Worm (Caenorhabditis elegans) whole organism, L3 larva: Measurements from ENCODE around the gene F01D5.7.
A peak's percentile ranks its signal among the peaks of the same experiment; 100 is the strongest.

Experiments
- R02D3.7 ChIP-seq: fragments of 150-350 bp; optimal IDR thresholded peaks from 2 replicates; lab custom pipeline; 2014; ENCODE audit warnings: missing biosample characterization, missing genetic modification characterization
- ama-1 ChIP-seq: fragments of 150-350 bp; optimal IDR thresholded peaks from 2 replicates; lab custom pipeline; 2018
- ceh-9 ChIP-seq: sonication (generic microtip); optimal IDR thresholded peaks from 2 replicates; lab custom pipeline; 2018; ENCODE audit warnings: missing biosample characterization, missing genetic modification characterization
- fkh-10 ChIP-seq: sonication (generic microtip); optimal IDR thresholded peaks from 2 replicates; lab custom pipeline; 2017; ENCODE audit warnings: missing biosample characterization, missing genetic modification reagents, missing genetic modification characterization
- nfya-1 ChIP-seq: sonication (generic microtip); optimal IDR thresholded peaks from 2 replicates; lab custom pipeline; 2017; ENCODE audit warnings: missing genetic modification characterization, mild to moderate bottlenecking, missing compliant biosample characterization, antibody characterized with exemption, moderate library complexity; ENCODE audit not compliant: insufficient read depth
- nhr-11 ChIP-seq: fragments of 150-350 bp; optimal IDR thresholded peaks from 2 replicates; lab custom pipeline; 2014; ENCODE audit warnings: missing biosample characterization, missing genetic modification characterization
- nhr-237 ChIP-seq: fragments of 150-350 bp; optimal IDR thresholded peaks from 2 replicates; lab custom pipeline; 2014; ENCODE audit warnings: missing biosample characterization, missing genetic modification characterization
- nhr-25 ChIP-seq: sonication (generic microtip); optimal IDR thresholded peaks from 2 replicates; lab custom pipeline; 2017; ENCODE audit warnings: missing biosample characterization, missing genetic modification characterization
- nhr-77 ChIP-seq: fragments of 150-350 bp; optimal IDR thresholded peaks from 2 replicates; lab custom pipeline; 2014; ENCODE audit warnings: missing biosample characterization, missing genetic modification characterization
- pha-4 ChIP-seq: fragments of 150-350 bp; optimal IDR thresholded peaks from 2 replicates; lab custom pipeline; 2014; ENCODE audit warnings: missing biosample characterization, missing genetic modification reagents, missing genetic modification characterization
- pqm-1 ChIP-seq: fragments of 150-350 bp; optimal IDR thresholded peaks from 2 replicates; lab custom pipeline; 2017; ENCODE audit warnings: missing biosample characterization, missing genetic modification characterization, inconsistent platforms
- skn-1 ChIP-seq: fragments of 150-350 bp; optimal IDR thresholded peaks from 2 replicates; lab custom pipeline; 2014; ENCODE audit warnings: missing biosample characterization, missing genetic modification characterization
- unc-39 ChIP-seq: sonication (generic microtip); optimal IDR thresholded peaks from 4 replicates; lab custom pipeline; 2017; ENCODE audit warnings: missing biosample characterization, missing genetic modification characterization
- unc-62 ChIP-seq: fragments of 150-350 bp; sonication (generic microtip); optimal IDR thresholded peaks from 4 replicates; lab custom pipeline; 2014; ENCODE audit warnings: missing biosample characterization, missing genetic modification reagents, missing genetic modification characterization

- peak; percentile 93 for TF ChIP-seq unc-62 (GFP tag; lab: Kevin White, UChicago)
- TF ChIP-seq nhr-25 (tag; lab: Kevin White, UChicago) = peak; percentile 60
- peak; percentile 74 for TF ChIP-seq ama-1 (lab: Kevin White, UChicago)
- TF ChIP-seq nhr-237 (tag; lab: Kevin White, UChicago) = no peak
- peak; percentile 68 for TF ChIP-seq fkh-10
- peak; percentile 72 for TF ChIP-seq pqm-1
- peak; percentile 90 for TF ChIP-seq nfya-1 (tag; lab: Kevin White, UChicago)
- peak; percentile 82 for TF ChIP-seq nhr-11 (tag; lab: Kevin White, UChicago)
- TF ChIP-seq R02D3.7 (tag; lab: Kevin White, UChicago) = peak; percentile 71
- peak; percentile 66 for TF ChIP-seq skn-1 (tag; lab: Kevin White, UChicago)
- peak; percentile 85 for TF ChIP-seq pha-4 (tag; lab: Kevin White, UChicago)
- TF ChIP-seq nhr-77 = peak; percentile 45
- TF ChIP-seq unc-39 (tag; lab: Kevin White, UChicago) = no peak
- TF ChIP-seq ceh-9 = no peak
These were observed 31.9 kb downstream of the F01D5.7 start for ce11 chrII:14040204-14040842.
